Worm (Caenorhabditis elegans): ENCODE results near the gene C16C8.26.

C16C8.26 gene

DNA sequence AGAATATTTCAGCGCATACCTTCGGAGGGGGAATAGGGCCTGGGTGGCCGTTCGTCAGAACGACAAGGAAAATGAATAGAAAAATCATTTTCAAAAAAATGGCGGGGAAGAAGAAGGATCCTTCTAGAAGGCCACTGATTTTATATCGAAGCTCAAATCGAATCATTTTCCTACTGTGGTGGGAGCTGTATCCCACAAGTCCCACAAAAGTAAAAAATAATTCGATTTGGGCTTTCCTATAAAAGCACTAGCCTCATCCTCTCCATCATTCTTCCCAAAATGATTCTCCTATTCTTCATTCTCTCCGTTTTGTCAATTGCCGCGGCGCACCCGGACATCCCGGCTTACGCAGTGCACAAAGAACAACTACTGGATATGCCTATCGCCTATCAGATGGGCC is at the start of gene C16C8.26, which contains the start of gene C16C8.19:
TSS of gene C16C8.26 (minus strand) at position 101 of the 400 bp plus-strand sequence.
TSS of gene C16C8.19 (plus strand) at position 279 of the 400 bp plus-strand sequence.
- TF ChIP-seq unc-62 (GFP tag; optimal IDR thresholded peaks at IDR 0.05) (no peak), F16B12.6 (tag; optimal IDR thresholded peaks at IDR 0.05) (no peak), pax-3 (tag; optimal IDR thresholded peaks at IDR 0.05) (no peak), alr-1 (tag; optimal IDR thresholded peaks at IDR 0.05; ENCODE audit: borderline replicate concordance) (no peak), skn-1 (tag; optimal IDR thresholded peaks at IDR 0.05) (no peak), lin-39 (tag; optimal IDR thresholded peaks at IDR 0.05) (no peak), ztf-4 (tag; optimal IDR thresholded peaks at IDR 0.05) (no peak), nhr-19 (GFP tag; conservative IDR thresholded peaks at IDR 0.05) (no peak), lsy-2 (tag; optimal IDR thresholded peaks at IDR 0.05) (no peak), sox-4 (tag; optimal IDR thresholded peaks at IDR 0.05) (no peak), mef-2 (tag; optimal IDR thresholded peaks at IDR 0.05) (no peak), snu-23 (GFP tag; optimal IDR thresholded peaks at IDR 0.05) (no peak), dpl-1 (GFP tag; optimal IDR thresholded peaks at IDR 0.05) (no peak), aly-2 (tag; optimal IDR thresholded peaks at IDR 0.05) (no peak), lin-13 (GFP tag; optimal IDR thresholded peaks at IDR 0.05) (no peak), tlp-1 (tag; optimal IDR thresholded peaks at IDR 0.05) (no peak), egl-27 (tag; optimal IDR thresholded peaks at IDR 0.05) (no peak), hlh-17 (GFP tag; optimal IDR thresholded peaks at IDR 0.05; ENCODE audit: borderline replicate concordance) (no peak)

DNA sequence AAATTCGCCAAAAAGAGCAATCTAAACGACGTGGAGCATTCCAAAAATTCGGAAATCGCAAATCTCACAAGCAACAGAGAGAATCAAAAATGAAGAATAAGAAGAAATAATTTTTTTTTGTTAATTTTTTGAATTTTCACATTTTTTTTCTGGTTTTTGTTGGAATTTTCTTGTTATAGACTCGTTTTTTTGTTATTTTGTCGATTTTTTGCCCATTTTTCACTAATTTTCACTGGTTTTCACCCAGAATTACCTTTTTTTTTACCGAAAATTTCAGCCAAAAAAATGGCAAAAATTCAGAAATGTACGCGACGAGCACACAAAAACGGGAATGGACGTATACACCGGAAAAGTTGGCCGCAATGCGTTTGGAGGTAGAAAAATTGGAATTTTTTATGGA is 46.6 kb upstream of the C16C8.26 start, which contains the start of gene cyh-1:
TSS of gene cyh-1 (plus strand) at position 301 of the 400 bp plus-strand sequence.
- TF ChIP-seq sox-4 (tag; optimal IDR thresholded peaks at IDR 0.05) (no peak), nhr-90 (tag; optimal IDR thresholded peaks at IDR 0.05; ENCODE audit: poor library complexity) (no peak), sup-37 (GFP tag; optimal IDR thresholded peaks at IDR 0.05) (no peak), lin-15B (tag; optimal IDR thresholded peaks at IDR 0.05) (no peak), unc-30 (tag; optimal IDR thresholded peaks at IDR 0.05) (no peak)

DNA sequence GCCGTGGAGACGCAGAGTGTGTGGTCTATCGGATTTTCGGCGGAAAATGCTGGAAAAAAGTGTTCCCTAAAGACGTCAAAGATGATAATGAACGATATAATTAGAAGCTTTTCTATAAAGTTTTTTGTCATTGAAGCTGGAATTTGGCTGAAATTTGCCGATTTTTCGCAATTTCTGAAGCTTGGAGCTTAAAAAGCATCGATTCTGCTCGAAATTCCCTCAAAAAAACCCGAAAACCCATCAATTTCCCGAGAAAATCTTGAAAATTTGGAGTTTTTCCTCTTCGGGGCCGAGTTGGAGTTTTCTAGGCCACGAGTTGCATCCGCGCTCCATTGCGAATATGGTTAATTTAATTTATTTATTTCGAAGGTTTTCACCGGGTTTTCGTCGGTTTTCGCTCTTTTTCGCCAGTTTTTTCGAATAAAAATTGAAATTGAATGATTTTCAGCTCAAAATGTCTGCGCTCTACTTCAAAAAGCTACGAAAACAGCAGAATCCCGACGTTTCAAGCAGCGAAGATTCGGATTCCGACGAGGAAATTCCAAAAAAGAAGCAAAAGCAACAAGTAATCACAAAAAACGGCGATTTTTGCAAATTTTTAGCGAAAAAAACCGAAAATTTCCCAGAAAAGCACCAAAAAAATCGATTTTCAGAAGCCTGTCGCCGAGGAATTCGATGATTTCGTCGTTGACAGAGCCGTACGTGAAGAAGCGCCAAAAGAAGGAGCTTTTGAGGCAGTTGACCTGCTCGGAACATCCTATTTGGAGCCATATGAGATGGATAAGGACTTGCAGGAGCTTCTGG is 44.6 kb upstream of the C16C8.26 start, which contains the start of the genes col-71 and Y49F6B.2:
TSS of gene col-71 (minus strand) at position 51 of the 804 bp plus-strand sequence.
TSS of gene Y49F6B.2 (plus strand) at position 449 of the 804 bp plus-strand sequence.
- TF ChIP-seq nhr-85 (tag) = peak; percentile 91
- no peak for TF ChIP-seq alr-1 (tag; optimal IDR thresholded peaks at IDR 0.05; ENCODE audit: borderline replicate concordance)
- TF ChIP-seq skn-1 (tag; optimal IDR thresholded peaks at IDR 0.05) = peak; percentile 65
- TF ChIP-seq nhr-47 (tag; optimal IDR thresholded peaks at IDR 0.05) = peak; percentile 90
- TF ChIP-seq unc-62 (GFP tag; optimal IDR thresholded peaks at IDR 0.05) = no peak
- no peak for TF ChIP-seq unc-30 (tag; optimal IDR thresholded peaks at IDR 0.05)
- peak; percentile 78 to 79 for TF ChIP-seq efl-1 (optimal IDR thresholded peaks at IDR 0.05)
- TF ChIP-seq efl-1 (GFP tag; optimal IDR thresholded peaks at IDR 0.05 in 1 of 2) = peak; percentile 80 to 97
- peak; percentile 76 to 82 (median 78) for TF ChIP-seq ceh-82 (tag; optimal IDR thresholded peaks at IDR 0.05)
- peak; percentile 89 for TF ChIP-seq tbx-2 (tag; optimal IDR thresholded peaks at IDR 0.05)
- peak; percentile 65 to 79 (median 74) for TF ChIP-seq dpl-1 (GFP tag; optimal IDR thresholded peaks at IDR 0.05)
- no peak for TF ChIP-seq nhr-76 (tag; optimal IDR thresholded peaks at IDR 0.05)
- TF ChIP-seq hlh-17 (GFP tag; optimal IDR thresholded peaks at IDR 0.05; ENCODE audit: borderline replicate concordance) = no peak
- no peak for TF ChIP-seq ets-5 (GFP tag; IDR thresholded peaks at IDR 0.05)
- peak in 2 of 6 experiments; percentile 21 to 40 for TF ChIP-seq elt-3 (tag; optimal IDR thresholded peaks at IDR 0.05)
- TF ChIP-seq grh-1 (GFP tag; IDR thresholded peaks at IDR 0.05) = peak; percentile 57
- TF ChIP-seq nhr-28 (tag; optimal IDR thresholded peaks at IDR 0.05) = no peak
- TF ChIP-seq mep-1 (tag; optimal IDR thresholded peaks at IDR 0.05) = peak; percentile 85
- peak; percentile 86 for TF ChIP-seq fkh-8 (tag; optimal IDR thresholded peaks at IDR 0.05)
- peak; percentile 98 for TF ChIP-seq rnt-1 (tag; optimal IDR thresholded peaks at IDR 0.05)
- peak; percentile 87 for TF ChIP-seq xbp-1 (tag; optimal IDR thresholded peaks at IDR 0.05)
- TF ChIP-seq lsy-2 (tag; optimal IDR thresholded peaks at IDR 0.05) = peak; percentile 84 to 85
- TF ChIP-seq snpc-4 (tag; optimal IDR thresholded peaks at IDR 0.05) = peak; percentile 58
- TF ChIP-seq swsn-7 (tag; optimal IDR thresholded peaks at IDR 0.05) = peak; percentile 81
- peak; percentile 92 for TF ChIP-seq irx-1 (tag; optimal IDR thresholded peaks at IDR 0.05)
- TF ChIP-seq nhr-19 (GFP tag; conservative IDR thresholded peaks at IDR 0.05) = peak; percentile 79
- TF ChIP-seq sup-37 (GFP tag; optimal IDR thresholded peaks at IDR 0.05) = no peak
- peak; percentile 87 for TF ChIP-seq nhr-71 (tag; optimal IDR thresholded peaks at IDR 0.05)
- peak; percentile 31 for TF ChIP-seq jun-1 (tag; optimal IDR thresholded peaks at IDR 0.05)
- peak; percentile 57 for TF ChIP-seq blmp-1 (tag; optimal IDR thresholded peaks at IDR 0.05)
- TF ChIP-seq vab-15 (tag; optimal IDR thresholded peaks at IDR 0.05) = peak; percentile 47
- TF ChIP-seq egl-13 (tag; optimal IDR thresholded peaks at IDR 0.05) = peak; percentile 91
- TF ChIP-seq nhr-84 (tag; optimal IDR thresholded peaks at IDR 0.05) = no peak
- TF ChIP-seq egl-27 (tag; optimal IDR thresholded peaks at IDR 0.05) = no peak

Data from whole organism, L1 larva.